Fruit fly (Drosophila melanogaster): ENCODE results near the gene CG31524.

Gene CG31524

DNA sequence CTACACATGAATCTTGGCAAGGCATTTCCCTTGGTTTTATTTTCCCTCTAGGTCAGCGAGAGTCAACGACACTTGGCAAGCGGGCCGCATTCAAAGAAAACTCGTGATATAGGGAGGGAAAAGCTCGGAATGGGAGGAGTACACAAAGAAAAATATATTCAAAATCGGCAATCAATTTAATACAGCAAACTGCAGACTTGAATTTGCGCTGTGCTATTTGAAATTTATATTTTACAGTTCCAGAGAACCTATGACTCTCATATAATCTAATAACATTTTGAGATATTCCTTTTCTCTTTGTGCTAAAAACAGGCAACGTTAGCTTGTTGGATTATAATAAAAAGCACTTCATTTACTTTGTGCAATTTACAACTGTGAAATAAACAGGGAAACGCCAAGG, 15.4 kb upstream of the CG31524 start:
- no peak for TF ChIP-seq fru (GFP tag; optimal IDR thresholded peaks at IDR 0.05)
- no peak for TF ChIP-seq Myc (optimal IDR thresholded peaks at IDR 0.05)
- no peak for TF ChIP-seq woc (GFP tag; optimal IDR thresholded peaks at IDR 0.05)
- no peak for TF ChIP-seq Hnf4 (GFP tag; optimal IDR thresholded peaks at IDR 0.05)
- no peak for TF ChIP-seq Vsx2 (GFP tag; optimal IDR thresholded peaks at IDR 0.05; ENCODE audit: partially characterized antibody)
- no peak for TF ChIP-seq rgr (GFP tag; optimal IDR thresholded peaks at IDR 0.05)
- no peak for TF ChIP-seq ey (GFP tag; optimal IDR thresholded peaks at IDR 0.05)

DNA sequence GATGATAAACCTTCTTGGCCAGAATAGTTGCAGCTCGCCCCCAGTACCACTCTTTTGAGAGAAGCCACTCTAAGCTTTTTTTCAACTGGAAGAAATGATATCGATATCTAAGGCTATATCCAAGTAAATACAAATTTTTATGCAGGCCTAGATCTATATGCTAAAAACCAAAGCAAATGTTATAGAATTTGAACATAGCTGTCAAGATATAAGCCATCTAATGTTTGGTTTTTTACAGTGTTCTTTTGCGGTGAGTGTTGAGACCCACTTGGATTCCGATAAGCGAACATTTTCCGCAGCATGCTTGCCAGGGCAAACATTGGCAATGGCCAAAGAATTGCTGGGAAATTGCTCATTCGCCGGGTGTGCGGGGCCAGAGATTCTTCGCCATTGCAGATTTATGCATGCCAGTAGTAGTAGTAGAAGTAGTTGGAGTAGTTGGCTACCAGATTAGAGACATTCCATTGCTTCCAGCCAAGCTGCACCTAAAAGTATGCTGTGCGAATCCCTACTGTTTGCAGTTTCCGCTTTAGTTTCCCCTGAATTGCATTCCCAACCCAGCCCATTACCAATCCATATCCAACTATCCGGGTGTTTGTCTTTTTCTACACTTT, 14.6 kb upstream of the CG31524 start:
- TF ChIP-seq lola (GFP tag; optimal IDR thresholded peaks at IDR 0.05) (peak; percentile 85), Myc (optimal IDR thresholded peaks at IDR 0.05) (peak; percentile 23), N (GFP tag; optimal IDR thresholded peaks at IDR 0.05) (peak; percentile 67), CG9705 (GFP tag; optimal IDR thresholded peaks at IDR 0.05) (no peak), Abd-B (GFP tag; optimal IDR thresholded peaks at IDR 0.05) (peak; percentile 36), dmrt93B (GFP tag; optimal IDR thresholded peaks at IDR 0.05) (no peak)

DNA sequence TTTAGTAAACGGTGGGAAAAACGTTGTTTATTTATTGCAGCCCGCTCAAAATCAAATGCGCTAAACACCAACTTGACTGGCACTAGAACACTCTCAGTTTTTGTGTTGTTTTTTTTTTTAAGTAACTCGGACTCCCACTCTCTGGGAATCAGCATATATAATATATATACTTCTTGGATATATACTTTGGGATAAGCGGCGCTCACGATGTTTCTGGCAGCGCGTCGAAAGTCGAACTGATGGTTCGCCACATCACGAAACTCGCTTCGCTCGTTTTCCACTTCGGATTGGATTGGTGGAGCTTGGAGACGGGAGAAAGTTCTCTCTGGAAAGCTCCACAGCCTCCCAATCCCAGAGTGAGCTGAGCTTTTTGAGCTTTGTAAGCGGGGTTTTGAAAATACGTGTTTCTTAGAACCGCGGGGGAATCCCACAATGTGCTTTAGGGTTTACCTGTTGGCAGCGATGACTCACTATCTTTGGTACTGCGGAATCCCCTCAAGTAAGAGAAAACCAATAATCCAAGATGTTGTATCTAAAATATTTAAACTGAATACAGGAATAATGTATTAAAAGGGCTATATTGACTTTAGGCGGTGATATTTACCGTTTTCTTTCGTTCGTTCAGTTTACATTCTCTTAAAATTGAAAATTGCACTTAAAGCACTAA, 12.8 kb upstream of the CG31524 start, which contains the start of gene jdp:
jdp (minus strand) TSS at position 239 of the 667 bp plus-strand sequence.
- TF ChIP-seq Abd-B (GFP tag; optimal IDR thresholded peaks at IDR 0.05) (no peak), N (GFP tag; optimal IDR thresholded peaks at IDR 0.05) (no peak), br (GFP tag; optimal IDR thresholded peaks at IDR 0.05) (no peak), Myc (optimal IDR thresholded peaks at IDR 0.05) (no peak), Hnf4 (GFP tag; optimal IDR thresholded peaks at IDR 0.05) (peak; percentile 0), brk (GFP tag; optimal IDR thresholded peaks at IDR 0.05) (no peak), CG9705 (GFP tag; optimal IDR thresholded peaks at IDR 0.05) (no peak), Dif (GFP tag; optimal IDR thresholded peaks at IDR 0.05; ENCODE audit: partially characterized antibody) (no peak), dmrt93B (GFP tag; optimal IDR thresholded peaks at IDR 0.05) (no peak), Sp1 (GFP tag; optimal IDR thresholded peaks at IDR 0.05) (no peak), CG32264 (GFP tag; optimal IDR thresholded peaks at IDR 0.05) (no peak), HLH106 (tag; optimal IDR thresholded peaks at IDR 0.05) (no peak), Rel (GFP tag; optimal IDR thresholded peaks at IDR 0.05) (peak; percentile 45), Rel (tag; optimal IDR thresholded peaks at IDR 0.05) (peak; percentile 99), Mio (GFP tag; optimal IDR thresholded peaks at IDR 0.05) (no peak), jim (GFP tag; optimal IDR thresholded peaks at IDR 0.05) (peak; percentile 42)

DNA sequence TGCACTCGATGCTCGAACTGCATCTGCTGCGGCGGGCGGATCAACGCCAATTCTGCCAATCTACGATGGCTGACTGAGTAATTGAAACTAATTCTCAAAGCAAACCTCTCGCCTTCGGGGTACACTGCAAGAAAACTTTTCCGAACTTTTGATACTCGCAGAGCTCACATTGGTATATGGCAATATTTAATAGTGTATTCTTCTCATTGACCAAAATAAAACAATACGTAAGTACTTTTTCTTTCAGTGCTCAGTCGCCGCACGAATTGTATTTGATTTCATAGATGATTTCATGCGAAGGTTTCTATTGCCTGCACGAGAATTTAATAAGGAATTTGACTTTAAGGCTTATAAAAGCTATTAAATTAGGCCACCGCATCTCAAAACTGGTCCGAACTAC, 11.5 kb upstream of the CG31524 start:
- TF ChIP-seq pan (optimal IDR thresholded peaks at IDR 0.05) (no peak), ey (GFP tag; optimal IDR thresholded peaks at IDR 0.05) (no peak), fru (GFP tag; optimal IDR thresholded peaks at IDR 0.05) (no peak), jim (GFP tag; optimal IDR thresholded peaks at IDR 0.05) (no peak), Dif (GFP tag; optimal IDR thresholded peaks at IDR 0.05; ENCODE audit: partially characterized antibody) (no peak), CrebA (GFP tag; optimal IDR thresholded peaks at IDR 0.05; ENCODE audit: borderline replicate concordance) (no peak), Mio (GFP tag; optimal IDR thresholded peaks at IDR 0.05) (no peak), CG32264 (GFP tag; optimal IDR thresholded peaks at IDR 0.05) (no peak), foxo (GFP tag; optimal IDR thresholded peaks at IDR 0.05) (no peak), lola (GFP tag; optimal IDR thresholded peaks at IDR 0.05) (no peak), Hr83 (GFP tag; optimal IDR thresholded peaks at IDR 0.05; ENCODE audit: poor library complexity, severe bottlenecking) (no peak), Abd-B (GFP tag; optimal IDR thresholded peaks at IDR 0.05) (no peak), Sp1 (GFP tag; optimal IDR thresholded peaks at IDR 0.05) (no peak), br (GFP tag; optimal IDR thresholded peaks at IDR 0.05) (no peak), dl (GFP tag; optimal IDR thresholded peaks at IDR 0.05; ENCODE audit: insufficient read depth in 1 of 2, partially characterized antibody in 2 of 2) (no peak)

DNA sequence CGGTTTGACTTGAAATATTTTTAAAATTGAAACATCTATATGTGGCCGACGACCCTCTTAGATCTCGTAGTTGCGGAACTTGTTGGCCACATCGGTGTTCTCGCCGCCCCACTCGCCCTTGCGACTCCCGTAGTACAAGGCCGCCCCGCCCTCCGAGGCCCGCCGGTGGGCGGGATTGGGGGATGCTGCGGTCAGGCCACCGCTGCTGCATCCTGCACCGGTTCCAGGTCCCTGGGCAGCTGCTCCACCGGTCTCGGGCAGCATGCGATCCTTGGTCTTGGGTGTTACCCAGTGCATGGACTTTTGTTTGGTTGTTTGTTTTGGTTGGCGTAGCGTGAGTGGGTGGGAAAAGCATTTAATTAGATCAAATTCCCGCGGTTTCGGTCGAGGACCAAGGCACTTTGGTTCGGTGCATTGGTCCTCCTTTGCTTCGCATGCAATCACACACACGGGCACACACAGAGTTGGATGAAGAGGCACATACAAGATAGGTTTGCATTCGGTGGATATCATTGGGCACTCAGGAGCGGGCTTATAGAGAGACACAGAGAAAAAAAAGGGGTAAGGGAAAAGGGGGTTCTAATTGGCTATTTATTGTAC, 4.2 kb upstream of the CG31524 start:
- TF ChIP-seq usp (GFP tag; optimal IDR thresholded peaks at IDR 0.05) (no peak), Dif (GFP tag; optimal IDR thresholded peaks at IDR 0.05; ENCODE audit: partially characterized antibody) (no peak), Mio (GFP tag; optimal IDR thresholded peaks at IDR 0.05) (no peak), CG9705 (GFP tag; optimal IDR thresholded peaks at IDR 0.05) (no peak), ey (GFP tag; optimal IDR thresholded peaks at IDR 0.05) (no peak), N (GFP tag; optimal IDR thresholded peaks at IDR 0.05) (no peak), Dfd (GFP tag; optimal IDR thresholded peaks at IDR 0.05) (peak; percentile 100)

Data from whole organism, wandering third instar larva.